Fruit fly (Drosophila melanogaster) S2 (cell line): Measurements from ENCODE around the gene CG11322.

Experiments used
- CG8478 ChIP-seq: fragments of >200 bp; optimal IDR thresholded peaks from 2 replicates; lab custom pipeline; 2018
- CTCF ChIP-seq, 2 experiments: fragments of >200 bp; optimal IDR thresholded peaks; 2 replicates each; lab custom pipeline; 2018

- no peak for TF ChIP-seq CG8478
- TF ChIP-seq CTCF (optimal IDR thresholded peaks at IDR 0.05; lab: Kevin White, UChicago) = no peak
Observed at dm6 chr2L:6783395-6783794, 24.0 kb upstream of the CG11322 start.
